Fruit fly (Drosophila melanogaster): ENCODE results near the gene CG31415.

- TF ChIP-seq CG9797 (GFP tag; optimal IDR thresholded peaks at IDR 0.05) (no peak), ro (GFP tag; IDR thresholded peaks at IDR 0.05) (no peak), ssp (GFP tag; IDR thresholded peaks at IDR 0.05) (no peak), CG7987 (GFP tag; optimal IDR thresholded peaks at IDR 0.05) (no peak), ttk (GFP tag; IDR thresholded peaks at IDR 0.05) (no peak), Meics (GFP tag; optimal IDR thresholded peaks at IDR 0.05) (no peak), E2f1 (GFP tag; IDR thresholded peaks at IDR 0.05) (no peak)
Measured at dm6 chr3R:9703273-9703672, 40.0 kb upstream of the CG31415 start.
